Worm (Caenorhabditis elegans) whole organism, L1 larva: ENCODE measurements around the gene nphp-4.

ENCODE experiments used
- alr-1 ChIP-seq: fragments of 200-800 bp; sonication (Bioruptor generic); optimal IDR thresholded peaks from 2 replicates; lab custom pipeline; 2018; ENCODE audit warnings: borderline replicate concordance, mild to moderate bottlenecking, missing genetic modification characterization, missing compliant biosample characterization
- ama-1 ChIP-seq: fragments of 150-350 bp; optimal IDR thresholded peaks from 2 replicates; lab custom pipeline; 2014
- egl-13 ChIP-seq: sonication (generic microtip); optimal IDR thresholded peaks from 2 replicates; lab custom pipeline; 2016; ENCODE audit warnings: missing genotype, missing genetic modification reagents, missing genetic modification characterization, missing compliant biosample characterization
- egl-27 ChIP-seq, 2 experiments: fragments of 150-350 bp in 1 of 2; sonication (generic microtip); optimal IDR thresholded peaks; 3 replicates each; lab custom pipeline; 2017 to 2018; ENCODE audit warnings: missing biosample characterization in 2 of 2, missing genetic modification characterization in 2 of 2, missing genetic modification reagents in 2 of 2
- elt-2 ChIP-seq: sonication (generic microtip); optimal IDR thresholded peaks from 2 replicates; lab custom pipeline; 2016; ENCODE audit warnings: missing genetic modification characterization, mild to moderate bottlenecking, inconsistent platforms, missing compliant biosample characterization, missing genetic modification reagents
- lin-39 ChIP-seq: fragments of 150-350 bp; optimal IDR thresholded peaks from 2 replicates; lab custom pipeline; 2014; ENCODE audit warnings: missing biosample characterization, missing genetic modification reagents, missing genetic modification characterization
- snpc-4 ChIP-seq: fragments of 150-350 bp; optimal IDR thresholded peaks from 2 replicates; lab custom pipeline; 2014; ENCODE audit warnings: missing biosample characterization, missing genetic modification characterization
- ztf-11 ChIP-seq, 2 experiments: sonication (generic microtip); optimal IDR thresholded peaks; 2 replicates each; lab custom pipeline; 2016 to 2017; ENCODE audit warnings: missing genetic modification characterization in 2 of 2, missing biosample characterization in 1 of 2, missing compliant biosample characterization in 1 of 2

DNA sequence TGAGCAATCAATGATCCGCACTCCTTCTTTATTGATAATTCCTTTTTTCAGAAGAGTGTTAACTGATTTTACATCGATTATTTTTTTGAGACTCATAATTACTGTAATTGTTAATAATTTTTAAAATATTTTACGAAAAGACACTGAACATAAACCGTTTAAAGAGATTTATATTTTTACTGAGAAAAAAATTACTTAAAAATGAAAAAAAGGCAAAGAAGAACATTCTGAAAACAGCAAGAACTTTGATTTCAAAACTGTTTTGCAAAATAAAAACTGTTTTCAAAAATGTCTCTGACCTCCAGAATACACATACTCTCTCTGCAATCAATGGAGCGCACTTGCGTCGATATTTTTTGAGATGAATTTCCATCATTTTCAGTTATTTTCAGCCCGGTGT, 16.6 kb downstream of the nphp-4 start, which contains the start of the genes mpst-1 and D2023.6:
- TF ChIP-seq ama-1 (lab: Kevin White, UChicago), result no peak
- no peak for TF ChIP-seq alr-1 (tag; lab: Kevin White, UChicago)
- no peak for TF ChIP-seq elt-2
- no peak for TF ChIP-seq egl-27 (tag; optimal IDR thresholded peaks at IDR 0.05; lab: Kevin White, UChicago)
- TF ChIP-seq ztf-11 (tag; optimal IDR thresholded peaks at IDR 0.05; lab: Kevin White, UChicago), result no peak
- no peak for TF ChIP-seq egl-13 (tag; lab: Kevin White, UChicago)
- no peak for TF ChIP-seq lin-39 (tag; lab: Kevin White, UChicago)
- TF ChIP-seq snpc-4 (tag; lab: Kevin White, UChicago), result no peak
